Worm (Caenorhabditis elegans) whole organism, L2 larva: Measurements from ENCODE around the gene msp-40.

Experiments used
- Y55F3AM.14 ChIP-seq: fragments of 200-800 bp; sonication (Bioruptor generic); optimal IDR thresholded peaks from 2 replicates; lab custom pipeline; 2018; ENCODE audit warnings: mild to moderate bottlenecking, missing genetic modification characterization, missing compliant biosample characterization
- blmp-1 ChIP-seq: sonication (generic microtip); optimal IDR thresholded peaks from 2 replicates; lab custom pipeline; 2017; ENCODE audit warnings: missing genetic modification characterization, mild to moderate bottlenecking, missing compliant biosample characterization, antibody characterized with exemption, moderate library complexity; ENCODE audit not compliant: insufficient read depth
- elt-1 ChIP-seq: fragments of 150-350 bp; optimal IDR thresholded peaks from 2 replicates; lab custom pipeline; 2014; ENCODE audit warnings: missing biosample characterization, missing genetic modification characterization
- nhr-21 ChIP-seq: fragments of 150-350 bp; optimal IDR thresholded peaks from 2 replicates; lab custom pipeline; 2014; ENCODE audit warnings: missing biosample characterization, missing genetic modification characterization
- nhr-237 ChIP-seq: fragments of 150-350 bp; optimal IDR thresholded peaks from 2 replicates; lab custom pipeline; 2014; ENCODE audit warnings: missing biosample characterization, missing genetic modification characterization
- nhr-25 ChIP-seq: fragments of 150-350 bp; sonication (generic microtip); optimal IDR thresholded peaks from 3 replicates; lab custom pipeline; 2014; ENCODE audit warnings: missing biosample characterization, missing genetic modification characterization
- nhr-77 ChIP-seq: fragments of 150-350 bp; optimal IDR thresholded peaks from 2 replicates; lab custom pipeline; 2014; ENCODE audit warnings: missing biosample characterization, missing genetic modification characterization
- skn-1 ChIP-seq: sonication (generic microtip); optimal IDR thresholded peaks from 2 replicates; lab custom pipeline; 2017; ENCODE audit warnings: missing biosample characterization, missing genetic modification characterization
- unc-62 ChIP-seq: fragments of 150-350 bp; optimal IDR thresholded peaks from 2 replicates; lab custom pipeline; 2014; ENCODE audit warnings: missing biosample characterization, missing genetic modification reagents, missing genetic modification characterization

The msp-40 gene

ce11 chrII:4874335-4874861, 49.2 kb downstream of the msp-40 start, which contains the start of gene F11G11.15:
TSS of gene F11G11.15 (plus strand) at chrII:4874845.
- TF ChIP-seq blmp-1 (tag; lab: Kevin White, UChicago) (peak; percentile 63), unc-62 (GFP tag; lab: Kevin White, UChicago) (no peak), nhr-77 (tag; lab: Kevin White, UChicago) (no peak), nhr-237 (no peak), nhr-21 (tag; lab: Kevin White, UChicago) (peak; percentile 32), elt-1 (tag; lab: Kevin White, UChicago) (no peak), skn-1 (tag; lab: Kevin White, UChicago) (no peak), Y55F3AM.14 (no peak), nhr-25 (tag; lab: Kevin White, UChicago) (peak; percentile 40)
